Worm (Caenorhabditis elegans) whole organism, young adult: ENCODE results near the gene cmk-1.

Experiments used
- B0261.1 ChIP-seq: sonication (generic microtip); optimal IDR thresholded peaks from 2 replicates; lab custom pipeline; 2016; ENCODE audit warnings: mild to moderate bottlenecking, missing genetic modification characterization, moderate library complexity, missing compliant biosample characterization
- C06A6.2 ChIP-seq: fragments of 200-800 bp; sonication (Bioruptor generic); conservative IDR thresholded peaks from 2 replicates; pipeline ENCODE4 v1.3.6; 2022; ENCODE audit warnings: missing genetic modification characterization, missing compliant biosample characterization
- F10E7.11 ChIP-seq: sonication (generic microtip); optimal IDR thresholded peaks from 2 replicates; lab custom pipeline; 2017; ENCODE audit warnings: mild to moderate bottlenecking, missing genetic modification characterization, moderate library complexity, missing compliant biosample characterization
- F33H1.4 ChIP-seq: fragments of 200-800 bp; sonication (Bioruptor generic); IDR thresholded peaks from 2 replicates; pipeline ENCODE4 v1.3.6; 2022; ENCODE audit warnings: missing genetic modification reagents, missing genetic modification characterization, missing compliant biosample characterization
- F39B2.1 ChIP-seq: fragments of 200-800 bp; sonication (Bioruptor generic); IDR thresholded peaks from 2 replicates; pipeline ENCODE4 v1.3.6; 2022; ENCODE audit warnings: missing genetic modification reagents, missing genetic modification characterization, missing compliant biosample characterization
- F57A8.1 ChIP-seq: fragments of 200-800 bp; sonication (Bioruptor generic); optimal IDR thresholded peaks from 2 replicates; lab custom pipeline; 2018; ENCODE audit warnings: mild to moderate bottlenecking, missing genetic modification characterization, moderate library complexity, missing compliant biosample characterization
- F57C9.4 ChIP-seq: sonication (generic microtip); optimal IDR thresholded peaks from 2 replicates; lab custom pipeline; 2017; ENCODE audit warnings: mild to moderate bottlenecking, missing genetic modification characterization, missing compliant biosample characterization
- K11D2.4 ChIP-seq: fragments of 200-800 bp; sonication (Bioruptor generic); IDR thresholded peaks from 2 replicates; pipeline ENCODE4 v1.3.6; 2022; ENCODE audit warnings: missing genetic modification reagents, missing genetic modification characterization, missing compliant biosample characterization
- K12H6.12 ChIP-seq: fragments of 200-800 bp; sonication (Bioruptor generic); optimal IDR thresholded peaks from 2 replicates; lab custom pipeline; 2018; ENCODE audit warnings: mild to moderate bottlenecking, missing genetic modification characterization, missing compliant biosample characterization
- akir-1 ChIP-seq: fragments of 200-800 bp; sonication (Bioruptor generic); optimal IDR thresholded peaks from 2 replicates; lab custom pipeline; 2018; ENCODE audit warnings: mild to moderate bottlenecking, missing genetic modification characterization, moderate library complexity, missing compliant biosample characterization
- ama-1 ChIP-seq, 3 experiments: fragments of 150-350 bp in 1 of 3; sonication (generic microtip) in 2 of 3; optimal IDR thresholded peaks; 2 replicates each; lab custom pipeline; 2014 to 2018; ENCODE audit warnings: missing biosample characterization in 2 of 3, missing genetic modification characterization in 2 of 3, missing genetic modification reagents in 2 of 3
- athp-1 ChIP-seq: sonication (generic microtip); optimal IDR thresholded peaks from 2 replicates; lab custom pipeline; 2017; ENCODE audit warnings: mild to moderate bottlenecking, missing genetic modification characterization, missing compliant biosample characterization
- attf-5 ChIP-seq: fragments of 200-800 bp; sonication (Bioruptor generic); optimal IDR thresholded peaks from 2 replicates; lab custom pipeline; 2018; ENCODE audit warnings: mild to moderate bottlenecking, missing genetic modification characterization, missing compliant biosample characterization
- ccch-3 ChIP-seq: fragments of 200-800 bp; sonication (Bioruptor generic); optimal IDR thresholded peaks from 2 replicates; lab custom pipeline; 2018; ENCODE audit warnings: mild to moderate bottlenecking, missing genetic modification characterization, missing compliant biosample characterization
- cebp-1 ChIP-seq, 2 experiments: fragments of 200-800 bp in 1 of 2; sonication (Bioruptor generic) in 1 of 2; sonication (generic microtip) in 1 of 2; IDR thresholded peaks in 1 of 2; optimal IDR thresholded peaks in 1 of 2; 2 replicates each; pipeline versions ENCODE4 v1.3.6 to Lab custom; 2017 to 2022; ENCODE audit warnings: missing compliant biosample characterization in 2 of 2, missing genetic modification characterization in 2 of 2, mild to moderate bottlenecking in 1 of 2, missing genetic modification reagents in 1 of 2, moderate library complexity in 1 of 2
- ceh-91 ChIP-seq: fragments of 200-800 bp; sonication (Bioruptor generic); IDR thresholded peaks from 2 replicates; pipeline ENCODE4 v1.3.6; 2022; ENCODE audit warnings: missing genetic modification reagents, missing genetic modification characterization, missing compliant biosample characterization
- hlh-12 ChIP-seq: sonication (generic microtip); optimal IDR thresholded peaks from 2 replicates; lab custom pipeline; 2016; ENCODE audit warnings: missing genetic modification characterization, missing compliant biosample characterization
- hmg-1.2 ChIP-seq: fragments of 200-800 bp; sonication (Bioruptor generic); IDR thresholded peaks from 2 replicates; pipeline ENCODE4 v1.3.6; 2022; ENCODE audit warnings: missing genetic modification reagents, missing genetic modification characterization, missing compliant biosample characterization
- lag-1 ChIP-seq: fragments of 200-800 bp; sonication (Bioruptor generic); IDR thresholded peaks from 2 replicates; pipeline ENCODE4 v1.3.6; 2022; ENCODE audit warnings: missing genetic modification reagents, missing genetic modification characterization, missing compliant biosample characterization
- lin-40 ChIP-seq: sonication (generic microtip); optimal IDR thresholded peaks from 2 replicates; lab custom pipeline; 2016; ENCODE audit warnings: missing genetic modification characterization, mild to moderate bottlenecking, missing compliant biosample characterization, missing genotype, missing genetic modification reagents
- lin-54 ChIP-seq: fragments of 200-800 bp; sonication (Bioruptor generic); optimal IDR thresholded peaks from 2 replicates; lab custom pipeline; 2018; ENCODE audit warnings: mild to moderate bottlenecking, missing genetic modification characterization, missing compliant biosample characterization
- madf-10 ChIP-seq: sonication (generic microtip); optimal IDR thresholded peaks from 2 replicates; lab custom pipeline; 2016; ENCODE audit warnings: mild to moderate bottlenecking, missing genetic modification characterization, missing compliant biosample characterization
- mcd-1 ChIP-seq: fragments of 200-800 bp; sonication (Bioruptor generic); IDR thresholded peaks from 2 replicates; pipeline ENCODE4 v1.3.6; 2022; ENCODE audit warnings: missing genetic modification reagents, missing genetic modification characterization, missing compliant biosample characterization
- mes-4 ChIP-seq: sonication (generic microtip); optimal IDR thresholded peaks from 2 replicates; lab custom pipeline; 2016; ENCODE audit warnings: missing genotype, missing genetic modification characterization, missing compliant biosample characterization
- nfya-1 ChIP-seq: sonication (generic microtip); optimal IDR thresholded peaks from 2 replicates; lab custom pipeline; 2017; ENCODE audit warnings: antibody characterized with exemption, missing compliant biosample characterization, missing genetic modification characterization, borderline replicate concordance; ENCODE audit not compliant: insufficient read depth
- nhr-80 ChIP-seq: sonication (generic microtip); optimal IDR thresholded peaks from 2 replicates; lab custom pipeline; 2016; ENCODE audit warnings: missing genetic modification characterization, missing compliant biosample characterization
- rpc-1 ChIP-seq, 2 experiments: fragments of 150-350 bp in 1 of 2; sonication (generic microtip) in 1 of 2; optimal IDR thresholded peaks; 2 replicates each; lab custom pipeline; 2014 to 2018; ENCODE audit warnings: missing biosample characterization in 1 of 2, missing genetic modification characterization in 1 of 2, missing genetic modification reagents in 1 of 2, missing genotype in 1 of 2
- snpc-1.3 ChIP-seq: sonication (generic microtip); optimal IDR thresholded peaks from 2 replicates; lab custom pipeline; 2017; ENCODE audit warnings: missing genetic modification characterization, mild to moderate bottlenecking, missing compliant biosample characterization, antibody characterized with exemption, moderate library complexity, missing genotype, missing genetic modification reagents; ENCODE audit not compliant: insufficient read depth
- snpc-4 ChIP-seq, 5 experiments: fragments of 150-350 bp in 1 of 5; sonication (generic microtip) in 4 of 5; optimal IDR thresholded peaks; 2 replicates each; lab custom pipeline; 2014 to 2018; ENCODE audit warnings: missing genetic modification characterization in 5 of 5, missing biosample characterization in 3 of 5, antibody characterized with exemption in 2 of 5, mild to moderate bottlenecking in 2 of 5, missing compliant biosample characterization in 2 of 5, missing genotype in 2 of 5, moderate library complexity in 2 of 5, missing genetic modification reagents in 1 of 5
- somi-1 ChIP-seq: fragments of 200-800 bp; sonication (Bioruptor generic); optimal IDR thresholded peaks from 2 replicates; lab custom pipeline; 2018; ENCODE audit warnings: mild to moderate bottlenecking, missing genetic modification characterization, missing compliant biosample characterization
- tbp1 ChIP-seq: fragments of 200-800 bp; sonication (Bioruptor generic); optimal IDR thresholded peaks from 2 replicates; lab custom pipeline; 2018; ENCODE audit warnings: mild to moderate bottlenecking, missing genetic modification characterization, missing compliant biosample characterization
- tbx-9 ChIP-seq: sonication (generic microtip); optimal IDR thresholded peaks from 2 replicates; lab custom pipeline; 2016; ENCODE audit warnings: borderline replicate concordance, missing genetic modification characterization, inconsistent platforms, missing compliant biosample characterization
- ztf-22 ChIP-seq: fragments of 200-800 bp; sonication (Bioruptor generic); optimal IDR thresholded peaks from 2 replicates; lab custom pipeline; 2018; ENCODE audit warnings: mild to moderate bottlenecking, missing genetic modification characterization, moderate library complexity, missing compliant biosample characterization
- ztf-28 ChIP-seq: fragments of 200-800 bp; sonication (Bioruptor generic); IDR thresholded peaks from 2 replicates; pipeline ENCODE4 v1.3.6; 2022; ENCODE audit warnings: missing genetic modification reagents, missing genetic modification characterization, missing compliant biosample characterization

The cmk-1 gene

DNA sequence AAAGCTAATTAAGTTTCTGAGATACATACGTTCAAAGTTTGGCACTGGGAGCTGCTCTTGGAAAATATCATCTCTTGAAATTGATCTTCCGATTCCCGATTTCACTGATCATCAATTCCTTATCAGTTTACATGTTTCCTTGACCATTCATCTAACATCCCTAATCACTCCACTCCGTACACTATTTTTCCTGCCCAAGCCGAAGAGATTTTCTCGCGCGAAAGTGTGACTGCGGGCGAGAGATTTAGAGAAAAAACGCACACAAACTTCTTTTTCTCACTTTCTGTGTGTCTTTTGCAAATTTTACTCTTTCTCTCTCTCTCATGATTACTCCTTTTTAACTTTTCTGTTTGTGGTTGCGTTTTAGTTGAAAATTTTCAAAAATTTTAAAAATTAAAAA, 12.9 kb downstream of the cmk-1 start:
- TF ChIP-seq tbp1 (GFP tag; lab: Kevin White, UChicago) (peak; percentile 7), snpc-1.3 (no peak), K11D2.4 (no peak), somi-1 (peak; percentile 13), akir-1 (no peak), mes-4 (tag; lab: Kevin White, UChicago) (no peak), tbx-9 (tag; lab: Kevin White, UChicago) (no peak), B0261.1 (tag; lab: Kevin White, UChicago) (no peak), snpc-4 (GFP tag; optimal IDR thresholded peaks at IDR 0.05; lab: Kevin White, UChicago) (no peak), snpc-4 (tag; optimal IDR thresholded peaks at IDR 0.05; lab: Kevin White, UChicago) (peak in 2 of 4 experiments; percentile 50 to 62), ccch-3 (GFP tag; lab: Kevin White, UChicago) (no peak), ztf-22 (GFP tag; lab: Kevin White, UChicago) (no peak), ama-1 (optimal IDR thresholded peaks at IDR 0.05; lab: Kevin White, UChicago) (no peak), ama-1 (GFP tag; optimal IDR thresholded peaks at IDR 0.05; lab: Kevin White, UChicago) (no peak), ceh-91 (GFP tag; lab: Robert Waterston, UW) (no peak), K12H6.12 (tag; lab: Kevin White, UChicago) (no peak), F39B2.1 (GFP tag; lab: Robert Waterston, UW) (no peak), rpc-1 (optimal IDR thresholded peaks at IDR 0.05; lab: Kevin White, UChicago) (no peak), rpc-1 (tag; optimal IDR thresholded peaks at IDR 0.05; lab: Kevin White, UChicago) (no peak), madf-10 (tag; lab: Kevin White, UChicago) (no peak), hlh-12 (no peak), cebp-1 (GFP tag; IDR thresholded peaks at IDR 0.05; lab: Robert Waterston, UW) (no peak), cebp-1 (tag; optimal IDR thresholded peaks at IDR 0.05; lab: Kevin White, UChicago) (peak; percentile 40), lin-54 (no peak), lin-40 (tag; lab: Kevin White, UChicago) (peak; percentile 5), nfya-1 (tag; lab: Kevin White, UChicago) (no peak), hmg-1.2 (peak; percentile 71; the same call in 1 of the 2 replicates), nhr-80 (peak; percentile 80), attf-5 (GFP tag; lab: Kevin White, UChicago) (no peak)

DNA sequence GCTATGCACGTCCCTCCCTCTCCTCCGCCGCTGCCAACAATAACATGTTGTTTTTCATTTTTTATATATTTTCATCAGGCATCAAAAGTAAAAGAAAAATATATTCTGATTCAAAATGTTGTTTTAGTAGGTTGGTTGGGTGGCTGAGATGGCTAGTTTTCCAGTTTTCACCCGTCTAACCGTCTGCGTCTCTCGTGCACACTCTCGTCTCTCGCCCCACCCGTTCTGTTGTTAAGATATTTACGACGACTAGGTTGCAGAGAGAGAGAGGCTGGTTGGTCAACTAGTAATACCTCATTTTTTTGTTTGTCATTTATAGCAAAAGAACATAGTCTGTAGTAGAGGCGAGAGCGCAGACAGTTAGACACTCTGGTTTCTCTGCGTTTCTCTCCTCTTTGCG, 14.3 kb downstream of the cmk-1 start:
- TF ChIP-seq ztf-28 (GFP tag; lab: Robert Waterston, UW), result no peak
- 0 out of 2 replicates have a peak, but pooled peaks have one; percentile 19 for TF ChIP-seq mcd-1
- no peak for TF ChIP-seq F57A8.1 (GFP tag; lab: Kevin White, UChicago)
- no peak for TF ChIP-seq C06A6.2
- TF ChIP-seq hmg-1.2, result peak; percentile 89
- no peak for TF ChIP-seq F57C9.4 (tag; lab: Kevin White, UChicago)
- TF ChIP-seq, all 124 proteins: peak for 2

DNA sequence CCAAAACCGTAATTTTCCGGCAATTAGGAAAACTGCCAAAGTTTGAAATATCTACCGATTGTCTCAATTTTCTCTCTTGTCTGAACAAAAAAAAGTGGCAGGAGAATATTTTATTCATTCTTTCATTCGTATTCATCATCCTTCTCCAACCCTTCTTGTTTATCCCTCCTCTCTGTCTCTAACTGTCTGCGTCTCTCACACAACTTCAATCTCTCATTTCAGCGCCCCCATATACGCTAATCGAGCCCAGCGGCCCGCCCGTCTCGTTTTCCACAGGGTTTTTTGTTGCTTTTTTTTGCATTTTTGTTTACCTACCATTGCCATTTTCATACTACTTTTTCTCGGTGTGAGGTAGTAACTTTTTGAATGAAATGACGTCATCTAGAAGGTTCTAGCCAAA, 18.0 kb downstream of the cmk-1 start:
- TF ChIP-seq F10E7.11 (tag; lab: Kevin White, UChicago) (no peak), hmg-1.2 (peak; percentile 86)

DNA sequence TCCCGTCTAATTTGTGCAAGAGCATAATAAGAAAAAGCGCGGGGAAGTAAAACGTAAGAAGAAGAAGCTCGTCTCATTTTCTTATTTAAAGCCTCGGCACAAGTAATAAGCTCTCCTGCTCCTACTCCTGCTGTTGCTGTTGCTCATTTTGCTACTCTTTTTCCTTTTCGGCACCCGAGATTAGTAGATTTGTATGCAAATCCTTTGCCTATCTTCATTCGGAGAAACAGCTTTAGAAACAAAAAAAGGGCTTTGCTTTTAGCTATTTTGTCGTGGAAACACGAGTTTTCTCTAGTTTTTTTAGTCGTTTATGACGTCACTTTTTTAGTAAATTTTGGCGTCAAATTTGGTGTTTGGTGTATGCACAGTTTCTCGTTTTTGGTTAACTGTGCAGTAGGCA, 19.3 kb downstream of the cmk-1 start:
- no peak for TF ChIP-seq F33H1.4 (GFP tag; lab: Robert Waterston, UW)
- no peak for TF ChIP-seq lag-1 (GFP tag; lab: Robert Waterston, UW)
- no peak for TF ChIP-seq athp-1 (tag; lab: Kevin White, UChicago)
